Worm (Caenorhabditis elegans) whole organism, mixed stage, embryonic: ENCODE data around the gene his-60.

Experiments used
- M03D4.4 ChIP-seq: sonication (generic microtip); optimal IDR thresholded peaks from 2 replicates; lab custom pipeline; 2017; ENCODE audit warnings: mild to moderate bottlenecking, missing genetic modification characterization, missing compliant biosample characterization
- bed-3 ChIP-seq: fragments of 200-800 bp; sonication (Bioruptor generic); optimal IDR thresholded peaks from 3 replicates; lab custom pipeline; 2018; ENCODE audit warnings: mild to moderate bottlenecking, missing genetic modification characterization, moderate library complexity, missing compliant biosample characterization
- blmp-1 ChIP-seq: fragments of 150-350 bp; optimal IDR thresholded peaks from 2 replicates; lab custom pipeline; 2014; ENCODE audit warnings: missing biosample characterization, missing genetic modification characterization
- ceh-43 ChIP-seq: fragments of 200-800 bp; sonication (Bioruptor generic); optimal IDR thresholded peaks from 2 replicates; lab custom pipeline; 2018; ENCODE audit warnings: mild to moderate bottlenecking, missing genetic modification characterization, moderate library complexity, missing compliant biosample characterization
- ces-1 ChIP-seq: fragments of 150-350 bp; optimal IDR thresholded peaks from 2 replicates; lab custom pipeline; 2014; ENCODE audit warnings: missing biosample characterization, missing genetic modification reagents, missing genetic modification characterization
- cnd-1 ChIP-seq: fragments of 200-800 bp; sonication (Bioruptor generic); optimal IDR thresholded peaks from 2 replicates; lab custom pipeline; 2018; ENCODE audit warnings: mild to moderate bottlenecking, missing genetic modification characterization, missing compliant biosample characterization
- drap-1 ChIP-seq: fragments of 200-800 bp; sonication (Bioruptor generic); optimal IDR thresholded peaks from 3 replicates; lab custom pipeline; 2018; ENCODE audit warnings: mild to moderate bottlenecking, missing genetic modification characterization, missing compliant biosample characterization
- elt-1 ChIP-seq: sonication (generic microtip); optimal IDR thresholded peaks from 2 replicates; lab custom pipeline; 2017; ENCODE audit warnings: missing genetic modification characterization, mild to moderate bottlenecking, missing compliant biosample characterization, antibody characterized with exemption, moderate library complexity, borderline replicate concordance; ENCODE audit not compliant: insufficient read depth
- elt-3 ChIP-seq: fragments of 150-350 bp; optimal IDR thresholded peaks from 2 replicates; lab custom pipeline; 2014; ENCODE audit warnings: missing biosample characterization, missing genetic modification characterization
- ham-2 ChIP-seq: fragments of 200-800 bp; sonication (Bioruptor generic); optimal IDR thresholded peaks from 2 replicates; lab custom pipeline; 2018; ENCODE audit warnings: mild to moderate bottlenecking, missing genetic modification characterization, missing compliant biosample characterization
- hlh-1 ChIP-seq: fragments of 150-350 bp; optimal IDR thresholded peaks from 2 replicates; lab custom pipeline; 2014; ENCODE audit warnings: missing biosample characterization, missing genetic modification reagents, missing genetic modification characterization
- lin-13 ChIP-seq: fragments of 150-350 bp; optimal IDR thresholded peaks from 2 replicates; lab custom pipeline; 2014; ENCODE audit warnings: missing biosample characterization, missing genetic modification characterization
- lin-32 ChIP-seq: fragments of 200-800 bp; sonication (Bioruptor generic); optimal IDR thresholded peaks from 2 replicates; lab custom pipeline; 2018; ENCODE audit warnings: mild to moderate bottlenecking, missing genetic modification characterization, missing compliant biosample characterization
- lsy-2 ChIP-seq: fragments of 150-350 bp; optimal IDR thresholded peaks from 2 replicates; lab custom pipeline; 2014; ENCODE audit warnings: missing biosample characterization, missing genetic modification characterization
- mab-5 ChIP-seq: fragments of 150-350 bp; optimal IDR thresholded peaks from 2 replicates; lab custom pipeline; 2014; ENCODE audit warnings: missing biosample characterization, missing genetic modification characterization
- mep-1 ChIP-seq: fragments of 150-350 bp; optimal IDR thresholded peaks from 2 replicates; lab custom pipeline; 2017; ENCODE audit warnings: missing biosample characterization, missing genetic modification reagents, missing genetic modification characterization, inconsistent platforms
- mls-2 ChIP-seq: sonication (generic microtip); optimal IDR thresholded peaks from 2 replicates; lab custom pipeline; 2016; ENCODE audit warnings: mild to moderate bottlenecking, missing genetic modification characterization, moderate library complexity, missing compliant biosample characterization
- nhr-12 ChIP-seq: fragments of 150-350 bp; optimal IDR thresholded peaks from 2 replicates; lab custom pipeline; 2014; ENCODE audit warnings: missing biosample characterization, missing genetic modification characterization
- nhr-2 ChIP-seq: fragments of 150-350 bp; optimal IDR thresholded peaks from 2 replicates; lab custom pipeline; 2014; ENCODE audit warnings: missing biosample characterization, missing genetic modification characterization
- nhr-237 ChIP-seq: fragments of 150-350 bp; optimal IDR thresholded peaks from 2 replicates; lab custom pipeline; 2014; ENCODE audit warnings: missing biosample characterization, missing genetic modification characterization
- nhr-28 ChIP-seq: fragments of 150-350 bp; optimal IDR thresholded peaks from 2 replicates; lab custom pipeline; 2014; ENCODE audit warnings: missing biosample characterization, missing genetic modification characterization
- snpc-4 ChIP-seq: fragments of 150-350 bp; optimal IDR thresholded peaks from 2 replicates; lab custom pipeline; 2014; ENCODE audit warnings: missing biosample characterization, missing genetic modification characterization
- sptf-1 ChIP-seq: sonication (generic microtip); optimal IDR thresholded peaks from 2 replicates; lab custom pipeline; 2017; ENCODE audit warnings: mild to moderate bottlenecking, missing genetic modification characterization, moderate library complexity, missing compliant biosample characterization
- tbx-8 ChIP-seq: fragments of 200-800 bp; sonication (Bioruptor generic); optimal IDR thresholded peaks from 2 replicates; lab custom pipeline; 2018; ENCODE audit warnings: mild to moderate bottlenecking, missing genetic modification characterization, moderate library complexity, missing compliant biosample characterization
- unc-120 ChIP-seq: sonication (generic microtip); optimal IDR thresholded peaks from 2 replicates; lab custom pipeline; 2017; ENCODE audit warnings: missing genetic modification characterization, missing compliant biosample characterization; ENCODE audit not compliant: poor library complexity, severe bottlenecking
- unc-39 ChIP-seq: fragments of 150-350 bp; optimal IDR thresholded peaks from 2 replicates; lab custom pipeline; 2014; ENCODE audit warnings: missing biosample characterization, missing genetic modification characterization
- unc-62 ChIP-seq: fragments of 150-350 bp; optimal IDR thresholded peaks from 2 replicates; lab custom pipeline; 2014; ENCODE audit warnings: missing biosample characterization, missing genetic modification reagents, missing genetic modification characterization
- zip-8 ChIP-seq: fragments of 150-350 bp; optimal IDR thresholded peaks from 2 replicates; lab custom pipeline; 2014; ENCODE audit warnings: missing biosample characterization, missing genetic modification characterization
- ztf-11 ChIP-seq: fragments of 150-350 bp; optimal IDR thresholded peaks from 2 replicates; lab custom pipeline; 2014; ENCODE audit warnings: missing biosample characterization, missing genetic modification characterization

The his-60 gene

DNA sequence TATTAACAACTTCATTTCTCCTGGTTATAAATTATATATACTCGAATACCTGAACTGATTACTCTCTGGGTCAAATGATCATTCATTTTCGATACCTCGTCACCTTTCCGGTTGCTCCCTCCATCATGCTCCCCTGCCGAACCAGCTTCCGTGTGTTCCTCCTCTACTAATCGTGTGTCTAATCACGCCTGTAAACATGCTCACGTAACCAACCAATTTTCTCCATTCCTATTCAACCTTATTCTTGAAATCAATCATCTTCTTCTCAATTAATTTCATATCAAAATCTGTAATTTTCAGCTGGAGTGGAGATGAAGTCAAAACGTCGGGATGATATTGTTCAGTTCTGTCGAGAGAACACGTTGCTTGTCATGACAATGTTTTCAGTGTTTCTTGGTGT, 15.5 kb upstream of the his-60 start, which contains the start of gene glt-6:
Gene glt-6, plus strand, starts transcription at position 301 of the 400 bp plus-strand sequence.
- no peak for TF ChIP-seq lin-13
- TF ChIP-seq mep-1, result no peak
- no peak for TF ChIP-seq hlh-1 (tag; lab: Kevin White, UChicago)
- TF ChIP-seq, all 35 proteins: peak for 0

DNA sequence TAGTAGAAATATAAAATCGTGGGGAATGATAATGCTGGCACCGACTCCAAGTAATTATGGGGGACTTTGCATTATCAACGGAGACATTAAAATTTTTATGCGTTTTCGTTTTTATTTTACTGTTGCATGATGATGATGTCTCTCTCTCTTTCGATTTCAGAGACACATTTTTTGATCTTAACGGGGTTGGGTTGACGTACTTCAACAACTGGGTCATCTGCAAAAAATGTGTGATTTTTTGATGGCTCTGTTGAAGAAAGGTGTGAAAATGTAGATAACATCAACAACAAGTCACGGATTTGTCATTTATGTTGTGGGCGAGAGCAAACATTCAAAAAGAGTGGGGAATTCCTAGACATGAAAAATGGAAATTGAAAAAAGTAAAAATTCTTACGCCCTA, 13.5 kb upstream of the his-60 start, which contains the start of gene F55G1.15:
Gene F55G1.15, minus strand, starts transcription at position 101 of the 400 bp plus-strand sequence.
- TF ChIP-seq zip-8 (tag; lab: Kevin White, UChicago), result no peak
- no peak for TF ChIP-seq ham-2
- TF ChIP-seq lsy-2, result no peak
- TF ChIP-seq cnd-1 (tag; lab: Kevin White, UChicago), result no peak
- no peak for TF ChIP-seq ceh-43 (GFP tag; lab: Kevin White, UChicago)
- TF ChIP-seq, all 35 proteins: peak for 0

DNA sequence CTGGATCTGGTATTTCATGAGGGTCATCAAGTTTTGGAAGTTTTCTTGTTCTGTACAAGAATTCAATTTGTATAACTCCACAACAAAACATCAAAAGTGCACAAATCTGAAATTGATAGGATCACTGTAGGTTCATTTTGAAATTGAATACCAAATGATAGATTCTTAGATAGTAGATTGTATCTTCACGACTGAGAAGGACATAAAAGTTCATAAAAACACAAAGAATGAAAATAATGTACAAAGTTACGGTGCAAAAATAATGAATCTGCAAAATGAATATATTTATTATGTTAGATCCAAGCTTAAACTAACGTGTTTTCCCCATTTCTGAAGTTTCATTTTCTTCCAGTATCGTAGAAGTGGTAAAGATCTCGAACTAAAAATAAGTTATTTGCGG, 13.1 kb upstream of the his-60 start:
- TF ChIP-seq mls-2 (tag; lab: Kevin White, UChicago) (no peak), cnd-1 (tag; lab: Kevin White, UChicago) (no peak)
- TF ChIP-seq, all 35 proteins: peak for 0

DNA sequence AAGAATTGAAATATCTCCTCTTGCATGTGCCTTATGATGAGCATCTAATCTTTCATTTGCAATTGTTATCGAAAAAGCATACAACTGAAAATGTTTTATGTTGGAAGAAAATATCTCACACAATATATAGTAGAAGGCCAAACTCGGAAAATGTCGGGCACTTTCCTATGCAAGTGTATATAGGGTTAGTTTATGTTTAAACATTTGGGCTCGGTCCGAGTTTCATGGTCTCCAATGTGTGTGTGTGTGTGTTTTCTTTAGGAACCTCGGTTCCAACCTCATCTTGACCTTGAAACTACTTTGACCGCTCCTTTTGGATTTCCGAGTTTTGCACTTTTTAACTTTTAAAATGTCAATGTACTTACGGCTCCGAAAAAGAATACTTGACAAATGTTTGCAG, 11.5 kb upstream of the his-60 start:
- TF ChIP-seq unc-62 (GFP tag; lab: Kevin White, UChicago), result no peak
- TF ChIP-seq tbx-8 (GFP tag; lab: Kevin White, UChicago), result no peak
- TF ChIP-seq mab-5, result no peak
- no peak for TF ChIP-seq nhr-237
- TF ChIP-seq ztf-11 (tag; lab: Kevin White, UChicago), result no peak
- TF ChIP-seq drap-1 (GFP tag; lab: Kevin White, UChicago), result no peak
- no peak for TF ChIP-seq nhr-12 (tag; lab: Kevin White, UChicago)
- no peak for TF ChIP-seq hlh-1 (tag; lab: Kevin White, UChicago)
- no peak for TF ChIP-seq bed-3 (GFP tag; lab: Kevin White, UChicago)
- no peak for TF ChIP-seq elt-3 (tag; lab: Kevin White, UChicago)
- no peak for TF ChIP-seq cnd-1 (tag; lab: Kevin White, UChicago)
- TF ChIP-seq lin-32 (GFP tag; lab: Kevin White, UChicago), result no peak
- no peak for TF ChIP-seq unc-120
- TF ChIP-seq ceh-43 (GFP tag; lab: Kevin White, UChicago), result no peak
- no peak for TF ChIP-seq ham-2

DNA sequence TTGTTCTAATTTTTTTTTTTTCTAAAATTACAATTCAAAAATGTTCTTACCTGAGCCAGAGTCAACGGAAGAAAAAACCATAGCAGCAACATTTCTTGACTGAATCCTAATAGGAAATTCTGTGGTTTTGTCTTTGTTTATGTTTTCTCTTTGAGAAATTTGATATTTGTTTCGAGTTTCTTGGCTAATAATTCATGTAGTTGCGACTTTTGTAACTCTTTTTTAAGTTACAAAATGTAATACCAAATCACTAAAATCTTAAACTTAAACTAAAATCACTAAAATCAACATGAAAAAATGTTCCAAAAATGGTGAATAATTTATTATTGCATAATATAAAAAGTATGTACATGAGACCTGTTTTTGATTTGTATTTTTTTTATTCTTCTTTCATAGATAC, 10.0 kb upstream of the his-60 start, which contains the start of gene egas-4:
Gene egas-4, minus strand, starts transcription at position 101 of the 400 bp plus-strand sequence.
- TF ChIP-seq blmp-1 (tag; lab: Kevin White, UChicago) (no peak), cnd-1 (tag; lab: Kevin White, UChicago) (no peak), mep-1 (no peak), elt-1 (no peak)

DNA sequence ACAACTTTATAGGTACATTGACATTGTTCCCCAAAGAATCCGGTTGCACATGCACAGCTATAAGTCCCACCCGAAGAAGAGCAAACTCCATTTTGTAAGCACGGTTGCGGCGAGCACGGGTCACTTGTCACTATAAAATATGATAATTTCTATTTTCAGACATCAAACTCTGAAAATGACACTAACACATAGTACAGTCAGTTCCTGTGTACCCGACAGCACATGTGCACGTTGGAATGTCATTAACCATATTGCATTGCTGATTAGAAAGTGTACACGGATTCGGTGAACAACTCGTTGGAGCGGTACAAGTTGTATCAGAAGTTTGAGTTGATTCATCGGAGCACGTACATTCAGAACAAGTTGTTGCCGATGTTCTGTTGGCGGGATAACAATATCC, 9.4 kb upstream of the his-60 start:
- TF ChIP-seq lin-32 (GFP tag; lab: Kevin White, UChicago) (no peak), blmp-1 (tag; lab: Kevin White, UChicago) (no peak), M03D4.4 (tag; lab: Kevin White, UChicago) (no peak), sptf-1 (no peak), unc-39 (tag; lab: Kevin White, UChicago) (no peak), ham-2 (no peak), snpc-4 (tag; lab: Kevin White, UChicago) (no peak), nhr-28 (no peak), unc-62 (GFP tag; lab: Kevin White, UChicago) (no peak), ceh-43 (GFP tag; lab: Kevin White, UChicago) (no peak), ztf-11 (tag; lab: Kevin White, UChicago) (no peak), tbx-8 (GFP tag; lab: Kevin White, UChicago) (no peak), mab-5 (no peak)

DNA sequence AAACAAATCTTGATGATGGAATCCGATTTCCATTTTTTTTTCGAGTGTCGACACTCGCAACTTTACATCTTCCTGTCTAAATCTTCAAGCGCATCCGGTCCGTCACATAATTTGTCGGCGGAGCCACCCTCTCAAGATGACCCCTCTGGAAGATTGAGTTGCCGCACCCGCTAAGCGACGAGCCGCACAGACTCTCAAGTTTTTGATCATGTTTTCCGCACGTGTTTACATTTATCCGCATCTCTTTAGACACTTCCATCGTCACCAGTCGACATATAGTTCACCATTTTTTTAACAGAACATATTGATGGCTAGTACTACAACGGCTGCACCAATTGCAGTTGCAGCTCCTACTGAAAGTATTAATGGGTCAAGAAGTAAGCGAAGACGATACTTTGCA, 3.7 kb upstream of the his-60 start, which contains the start of gene F55G1.1:
Gene F55G1.1, plus strand, starts transcription at position 301 of the 400 bp plus-strand sequence.
- TF ChIP-seq ham-2 (no peak), nhr-237 (no peak), M03D4.4 (tag; lab: Kevin White, UChicago) (no peak), drap-1 (GFP tag; lab: Kevin White, UChicago) (no peak), tbx-8 (GFP tag; lab: Kevin White, UChicago) (no peak), lin-32 (GFP tag; lab: Kevin White, UChicago) (no peak), mep-1 (no peak), elt-3 (tag; lab: Kevin White, UChicago) (no peak), unc-120 (no peak), elt-1 (no peak), hlh-1 (tag; lab: Kevin White, UChicago) (no peak), nhr-2 (tag; lab: Kevin White, UChicago) (no peak), ces-1 (GFP tag; lab: Kevin White, UChicago) (no peak), bed-3 (GFP tag; lab: Kevin White, UChicago) (no peak), cnd-1 (tag; lab: Kevin White, UChicago) (no peak)
- TF ChIP-seq, all 35 proteins: peak for 0
